Worm (Caenorhabditis elegans) whole organism, mixed stage, embryonic: ENCODE measurements around the gene H06I04.3.

Source experiments
- blmp-1 ChIP-seq: fragments of 150-350 bp; optimal IDR thresholded peaks from 2 replicates; lab custom pipeline; 2014; ENCODE audit warnings: missing biosample characterization, missing genetic modification characterization
- ceh-39 ChIP-seq: fragments of 150-350 bp; optimal IDR thresholded peaks from 2 replicates; lab custom pipeline; 2014; ENCODE audit warnings: missing biosample characterization, missing genetic modification characterization
- ceh-43 ChIP-seq: fragments of 200-800 bp; sonication (Bioruptor generic); optimal IDR thresholded peaks from 2 replicates; lab custom pipeline; 2018; ENCODE audit warnings: mild to moderate bottlenecking, missing genetic modification characterization, moderate library complexity, missing compliant biosample characterization
- ces-1 ChIP-seq: fragments of 150-350 bp; optimal IDR thresholded peaks from 2 replicates; lab custom pipeline; 2014; ENCODE audit warnings: missing biosample characterization, missing genetic modification reagents, missing genetic modification characterization
- drap-1 ChIP-seq: fragments of 200-800 bp; sonication (Bioruptor generic); optimal IDR thresholded peaks from 3 replicates; lab custom pipeline; 2018; ENCODE audit warnings: mild to moderate bottlenecking, missing genetic modification characterization, missing compliant biosample characterization
- elt-1 ChIP-seq: sonication (generic microtip); optimal IDR thresholded peaks from 2 replicates; lab custom pipeline; 2017; ENCODE audit warnings: missing genetic modification characterization, mild to moderate bottlenecking, missing compliant biosample characterization, antibody characterized with exemption, moderate library complexity, borderline replicate concordance; ENCODE audit not compliant: insufficient read depth
- flh-1 ChIP-seq: fragments of 200-800 bp; sonication (Bioruptor generic); optimal IDR thresholded peaks from 2 replicates; lab custom pipeline; 2018; ENCODE audit warnings: mild to moderate bottlenecking, missing genetic modification characterization, moderate library complexity, missing compliant biosample characterization
- ham-2 ChIP-seq: fragments of 200-800 bp; sonication (Bioruptor generic); optimal IDR thresholded peaks from 2 replicates; lab custom pipeline; 2018; ENCODE audit warnings: mild to moderate bottlenecking, missing genetic modification characterization, missing compliant biosample characterization
- hlh-1 ChIP-seq: fragments of 150-350 bp; optimal IDR thresholded peaks from 2 replicates; lab custom pipeline; 2014; ENCODE audit warnings: missing biosample characterization, missing genetic modification reagents, missing genetic modification characterization
- lin-13 ChIP-seq: fragments of 150-350 bp; optimal IDR thresholded peaks from 2 replicates; lab custom pipeline; 2014; ENCODE audit warnings: missing biosample characterization, missing genetic modification characterization
- lin-32 ChIP-seq: fragments of 200-800 bp; sonication (Bioruptor generic); optimal IDR thresholded peaks from 2 replicates; lab custom pipeline; 2018; ENCODE audit warnings: mild to moderate bottlenecking, missing genetic modification characterization, missing compliant biosample characterization
- mab-5 ChIP-seq: fragments of 150-350 bp; optimal IDR thresholded peaks from 2 replicates; lab custom pipeline; 2014; ENCODE audit warnings: missing biosample characterization, missing genetic modification characterization
- mep-1 ChIP-seq: fragments of 150-350 bp; optimal IDR thresholded peaks from 2 replicates; lab custom pipeline; 2017; ENCODE audit warnings: missing biosample characterization, missing genetic modification reagents, missing genetic modification characterization, inconsistent platforms
- mls-2 ChIP-seq: sonication (generic microtip); optimal IDR thresholded peaks from 2 replicates; lab custom pipeline; 2016; ENCODE audit warnings: mild to moderate bottlenecking, missing genetic modification characterization, moderate library complexity, missing compliant biosample characterization
- nhr-2 ChIP-seq: fragments of 150-350 bp; optimal IDR thresholded peaks from 2 replicates; lab custom pipeline; 2014; ENCODE audit warnings: missing biosample characterization, missing genetic modification characterization
- nhr-237 ChIP-seq: fragments of 150-350 bp; optimal IDR thresholded peaks from 2 replicates; lab custom pipeline; 2014; ENCODE audit warnings: missing biosample characterization, missing genetic modification characterization
- nhr-76 ChIP-seq: sonication (generic microtip); optimal IDR thresholded peaks from 2 replicates; lab custom pipeline; 2017; ENCODE audit warnings: missing biosample characterization, missing genetic modification characterization
- pha-4 ChIP-seq: fragments of 150-350 bp; optimal IDR thresholded peaks from 2 replicates; lab custom pipeline; 2018; ENCODE audit warnings: missing biosample characterization, missing genetic modification reagents, missing genetic modification characterization
- sem-2 ChIP-seq: fragments of 200-800 bp; sonication (Bioruptor generic); optimal IDR thresholded peaks from 2 replicates; lab custom pipeline; 2018; ENCODE audit warnings: mild to moderate bottlenecking, missing genetic modification characterization, missing compliant biosample characterization
- snpc-4 ChIP-seq: fragments of 150-350 bp; optimal IDR thresholded peaks from 2 replicates; lab custom pipeline; 2014; ENCODE audit warnings: missing biosample characterization, missing genetic modification characterization
- sptf-1 ChIP-seq: sonication (generic microtip); optimal IDR thresholded peaks from 2 replicates; lab custom pipeline; 2017; ENCODE audit warnings: mild to moderate bottlenecking, missing genetic modification characterization, moderate library complexity, missing compliant biosample characterization
- tbx-8 ChIP-seq: fragments of 200-800 bp; sonication (Bioruptor generic); optimal IDR thresholded peaks from 2 replicates; lab custom pipeline; 2018; ENCODE audit warnings: mild to moderate bottlenecking, missing genetic modification characterization, moderate library complexity, missing compliant biosample characterization
- unc-120 ChIP-seq: sonication (generic microtip); optimal IDR thresholded peaks from 2 replicates; lab custom pipeline; 2017; ENCODE audit warnings: missing genetic modification characterization, missing compliant biosample characterization; ENCODE audit not compliant: poor library complexity, severe bottlenecking
- unc-39 ChIP-seq: fragments of 150-350 bp; optimal IDR thresholded peaks from 2 replicates; lab custom pipeline; 2014; ENCODE audit warnings: missing biosample characterization, missing genetic modification characterization
- unc-62 ChIP-seq: fragments of 150-350 bp; optimal IDR thresholded peaks from 2 replicates; lab custom pipeline; 2014; ENCODE audit warnings: missing biosample characterization, missing genetic modification reagents, missing genetic modification characterization
- zip-8 ChIP-seq: fragments of 150-350 bp; optimal IDR thresholded peaks from 2 replicates; lab custom pipeline; 2014; ENCODE audit warnings: missing biosample characterization, missing genetic modification characterization
- ztf-11 ChIP-seq: fragments of 150-350 bp; optimal IDR thresholded peaks from 2 replicates; lab custom pipeline; 2014; ENCODE audit warnings: missing biosample characterization, missing genetic modification characterization

The H06I04.3 gene

ce11 chrIII:3100593-3101270, 30.4 kb downstream of the H06I04.3 start:
- TF ChIP-seq mab-5 (tag; lab: Kevin White, UChicago), result no peak
- no peak for TF ChIP-seq elt-1 (tag; lab: Kevin White, UChicago)
- TF ChIP-seq nhr-2 (tag; lab: Kevin White, UChicago), result no peak
- TF ChIP-seq drap-1 (GFP tag; lab: Kevin White, UChicago), result no peak
- no peak for TF ChIP-seq ztf-11 (tag; lab: Kevin White, UChicago)
- TF ChIP-seq nhr-237 (tag; lab: Kevin White, UChicago), result no peak
- TF ChIP-seq zip-8 (tag; lab: Kevin White, UChicago), result no peak
- no peak for TF ChIP-seq ham-2
- no peak for TF ChIP-seq lin-32 (GFP tag; lab: Kevin White, UChicago)
- no peak for TF ChIP-seq unc-120 (tag; lab: Kevin White, UChicago)
- TF ChIP-seq sptf-1 (tag; lab: Kevin White, UChicago), result no peak

ce11 chrIII:3103905-3104360, 33.6 kb downstream of the H06I04.3 start, which contains the start of gene Y53G8B.2:
Gene Y53G8B.2 (minus strand): TSS chrIII:3103955.
- TF ChIP-seq ceh-39 (tag; lab: Kevin White, UChicago) (no peak), unc-39 (tag; lab: Kevin White, UChicago) (no peak), snpc-4 (tag; lab: Kevin White, UChicago) (no peak), unc-62 (no peak), sem-2 (no peak)

- TF ChIP-seq blmp-1 (no peak), hlh-1 (tag; lab: Kevin White, UChicago) (peak; percentile 6), elt-1 (tag; lab: Kevin White, UChicago) (no peak), unc-62 (peak; percentile 6), ztf-11 (tag; lab: Kevin White, UChicago) (no peak)
These were observed 34.2 kb downstream of the H06I04.3 start for ce11 chrIII:3104536-3104935.

- no peak for TF ChIP-seq ztf-11 (tag; lab: Kevin White, UChicago)
- TF ChIP-seq nhr-2 (tag; lab: Kevin White, UChicago), result no peak
- no peak for TF ChIP-seq ceh-43 (GFP tag; lab: Kevin White, UChicago)
- TF ChIP-seq ham-2, result no peak
- no peak for TF ChIP-seq flh-1 (GFP tag; lab: Kevin White, UChicago)
- no peak for TF ChIP-seq mls-2 (tag; lab: Kevin White, UChicago)
These were observed 34.9 kb downstream of the H06I04.3 start for ce11 chrIII:3105212-3105611.

- TF ChIP-seq ces-1 (GFP tag; lab: Kevin White, UChicago) (no peak), pha-4 (tag; lab: Kevin White, UChicago) (no peak), ztf-11 (tag; lab: Kevin White, UChicago) (no peak), snpc-4 (tag; lab: Kevin White, UChicago) (no peak), drap-1 (GFP tag; lab: Kevin White, UChicago) (no peak), nhr-76 (tag; lab: Kevin White, UChicago) (no peak), unc-120 (tag; lab: Kevin White, UChicago) (no peak), lin-13 (tag; lab: Kevin White, UChicago) (no peak), ceh-43 (GFP tag; lab: Kevin White, UChicago) (no peak)
These were observed 36.0 kb downstream of the H06I04.3 start for ce11 chrIII:3106301-3106700.

ce11 chrIII:3107530-3107929, 37.2 kb downstream of the H06I04.3 start:
- TF ChIP-seq ces-1 (GFP tag; lab: Kevin White, UChicago), result no peak
- TF ChIP-seq unc-120 (tag; lab: Kevin White, UChicago), result no peak
- no peak for TF ChIP-seq lin-13 (tag; lab: Kevin White, UChicago)
- no peak for TF ChIP-seq mep-1
- TF ChIP-seq ztf-11 (tag; lab: Kevin White, UChicago), result no peak
- TF ChIP-seq tbx-8, result no peak
- TF ChIP-seq nhr-76 (tag; lab: Kevin White, UChicago), result no peak
- no peak for TF ChIP-seq sptf-1 (tag; lab: Kevin White, UChicago)
